Worm (Caenorhabditis elegans) whole organism, late embryonic: Measurements from ENCODE around the gene ZC204.17.
"Not testable (repeated sequence)": the region's sequence is repeated elsewhere in the genome, so short reads cannot be mapped to it uniquely, and the experiment has no call there.

Source experiments
- C38D4.7 ChIP-seq: fragments of 200-800 bp; sonication (Bioruptor generic); optimal IDR thresholded peaks from 2 replicates; lab custom pipeline; 2018; ENCODE audit warnings: mild to moderate bottlenecking, missing genetic modification characterization, moderate library complexity, missing compliant biosample characterization
- K02D7.2 ChIP-seq: sonication (generic microtip); optimal IDR thresholded peaks from 2 replicates; lab custom pipeline; 2017; ENCODE audit warnings: mild to moderate bottlenecking, missing genetic modification characterization, missing compliant biosample characterization
- T23F11.4 ChIP-seq: fragments of 200-800 bp; sonication (Bioruptor generic); optimal IDR thresholded peaks from 2 replicates; lab custom pipeline; 2018; ENCODE audit warnings: mild to moderate bottlenecking, missing genetic modification characterization, missing compliant biosample characterization
- Y22D7AL.16 ChIP-seq: sonication (generic microtip); optimal IDR thresholded peaks from 2 replicates; lab custom pipeline; 2016; ENCODE audit warnings: missing genetic modification characterization, missing compliant biosample characterization
- ceh-18 ChIP-seq: sonication (generic microtip); optimal IDR thresholded peaks from 2 replicates; lab custom pipeline; 2016; ENCODE audit warnings: missing genetic modification characterization, missing compliant biosample characterization
- ceh-19 ChIP-seq: fragments of 200-800 bp; sonication (Bioruptor generic); optimal IDR thresholded peaks from 2 replicates; lab custom pipeline; 2018; ENCODE audit warnings: mild to moderate bottlenecking, missing genetic modification characterization, missing compliant biosample characterization
- ceh-30 ChIP-seq: fragments of 150-350 bp; optimal IDR thresholded peaks from 2 replicates; lab custom pipeline; 2014; ENCODE audit warnings: missing biosample characterization, missing genetic modification characterization
- ceh-31 ChIP-seq: sonication (generic microtip); optimal IDR thresholded peaks from 2 replicates; lab custom pipeline; 2016; ENCODE audit warnings: missing genetic modification characterization, missing compliant biosample characterization
- ceh-45 ChIP-seq: fragments of 200-800 bp; sonication (Bioruptor generic); IDR thresholded peaks from 2 replicates; pipeline ENCODE4 v1.3.6; 2022; ENCODE audit warnings: missing genetic modification reagents, missing genetic modification characterization, missing compliant biosample characterization
- ceh-6 ChIP-seq: fragments of 200-800 bp; sonication (Bioruptor generic); optimal IDR thresholded peaks from 2 replicates; lab custom pipeline; 2018; ENCODE audit warnings: mild to moderate bottlenecking, missing genetic modification characterization, missing compliant biosample characterization
- ceh-9 ChIP-seq: sonication (generic microtip); optimal IDR thresholded peaks from 2 replicates; lab custom pipeline; 2016; ENCODE audit warnings: mild to moderate bottlenecking, missing genetic modification characterization, inconsistent platforms, missing compliant biosample characterization
- che-1 ChIP-seq: sonication (generic microtip); optimal IDR thresholded peaks from 2 replicates; lab custom pipeline; 2016; ENCODE audit warnings: mild to moderate bottlenecking, missing genetic modification characterization, missing compliant biosample characterization
- dve-1 ChIP-seq: sonication (generic microtip); optimal IDR thresholded peaks from 2 replicates; lab custom pipeline; 2017; ENCODE audit warnings: antibody characterized with exemption, mild to moderate bottlenecking, missing genetic modification characterization, missing compliant biosample characterization
- elt-2 ChIP-seq: sonication (generic microtip); optimal IDR thresholded peaks from 2 replicates; lab custom pipeline; 2016; ENCODE audit warnings: missing genetic modification reagents, missing genetic modification characterization, missing compliant biosample characterization
- fkh-10 ChIP-seq: fragments of 150-350 bp; optimal IDR thresholded peaks from 2 replicates; lab custom pipeline; 2014; ENCODE audit warnings: missing biosample characterization, missing genetic modification reagents, missing genetic modification characterization
- fkh-6 ChIP-seq: sonication (generic microtip); optimal IDR thresholded peaks from 2 replicates; lab custom pipeline; 2016; ENCODE audit warnings: missing genetic modification characterization, missing compliant biosample characterization
- hlh-13 ChIP-seq: fragments of 200-800 bp; sonication (Bioruptor generic); optimal IDR thresholded peaks from 2 replicates; lab custom pipeline; 2018; ENCODE audit warnings: mild to moderate bottlenecking, missing genetic modification characterization, missing compliant biosample characterization
- hlh-30 ChIP-seq: sonication (generic microtip); optimal IDR thresholded peaks from 2 replicates; lab custom pipeline; 2017; ENCODE audit warnings: antibody characterized with exemption, missing genetic modification characterization, missing compliant biosample characterization; ENCODE audit not compliant: insufficient read depth
- hlh-8 ChIP-seq: sonication (generic microtip); optimal IDR thresholded peaks from 2 replicates; lab custom pipeline; 2016; ENCODE audit warnings: missing genotype, missing genetic modification characterization, missing compliant biosample characterization
- mec-3 ChIP-seq: sonication (generic microtip); optimal IDR thresholded peaks from 2 replicates; lab custom pipeline; 2016; ENCODE audit warnings: borderline replicate concordance, missing genetic modification characterization, missing compliant biosample characterization
- odd-2 ChIP-seq: sonication (generic microtip); optimal IDR thresholded peaks from 2 replicates; lab custom pipeline; 2017; ENCODE audit warnings: antibody characterized with exemption, mild to moderate bottlenecking, missing genetic modification characterization, missing compliant biosample characterization
- pat-9 ChIP-seq: fragments of 200-800 bp; sonication (Bioruptor generic); optimal IDR thresholded peaks from 2 replicates; lab custom pipeline; 2018; ENCODE audit warnings: mild to moderate bottlenecking, missing genetic modification characterization, moderate library complexity, missing compliant biosample characterization
- pha-2 ChIP-seq: sonication (generic microtip); optimal IDR thresholded peaks from 2 replicates; lab custom pipeline; 2017; ENCODE audit warnings: mild to moderate bottlenecking, missing genetic modification characterization, missing compliant biosample characterization
- pqm-1 ChIP-seq: sonication (generic microtip); optimal IDR thresholded peaks from 2 replicates; lab custom pipeline; 2016; ENCODE audit warnings: missing genetic modification characterization, missing compliant biosample characterization
- pros-1 ChIP-seq: fragments of 150-350 bp; optimal IDR thresholded peaks from 2 replicates; lab custom pipeline; 2014; ENCODE audit warnings: missing biosample characterization, missing genetic modification reagents, missing genetic modification characterization
- ref-2 ChIP-seq: sonication (generic microtip); optimal IDR thresholded peaks from 2 replicates; lab custom pipeline; 2016; ENCODE audit warnings: missing genetic modification characterization, missing compliant biosample characterization
- rnt-1 ChIP-seq: sonication (generic microtip); optimal IDR thresholded peaks from 2 replicates; lab custom pipeline; 2016; ENCODE audit warnings: missing genetic modification characterization, missing compliant biosample characterization
- sdc-2 ChIP-seq: sonication (generic microtip); optimal IDR thresholded peaks from 2 replicates; lab custom pipeline; 2016; ENCODE audit warnings: missing genotype, missing genetic modification characterization, missing compliant biosample characterization
- sox-2 ChIP-seq: fragments of 200-800 bp; sonication (Bioruptor generic); IDR thresholded peaks from 2 replicates; pipeline ENCODE4 v1.3.6; 2022; ENCODE audit warnings: missing genetic modification reagents, missing genetic modification characterization, missing compliant biosample characterization
- tbx-2 ChIP-seq: sonication (generic microtip); optimal IDR thresholded peaks from 2 replicates; lab custom pipeline; 2016; ENCODE audit warnings: missing genetic modification characterization, missing compliant biosample characterization

ZC204.17 gene

ce11 chrII:1666025-1666424, 19.9 kb upstream of the ZC204.17 start, which contains the start of gene srlf-29:
TSS of gene srlf-29 (plus strand) at chrII:1666325.
- TF ChIP-seq pros-1 (tag; lab: Kevin White, UChicago) (no peak), pqm-1 (tag; lab: Kevin White, UChicago) (no peak), mec-3 (tag; lab: Kevin White, UChicago) (no peak), ref-2 (tag; lab: Kevin White, UChicago) (no peak), sox-2 (GFP tag; lab: Robert Waterston, UW) (no peak), ceh-18 (tag; lab: Kevin White, UChicago) (no peak), dve-1 (tag; lab: Kevin White, UChicago) (no peak), rnt-1 (tag; lab: Kevin White, UChicago) (no peak), ceh-19 (GFP tag; lab: Kevin White, UChicago) (no peak), hlh-8 (tag; lab: Kevin White, UChicago) (no peak), ceh-30 (no peak), pha-2 (tag; lab: Kevin White, UChicago) (no peak), odd-2 (tag; lab: Kevin White, UChicago) (no peak), pat-9 (no peak), Y22D7AL.16 (tag; lab: Kevin White, UChicago) (no peak), fkh-10 (GFP tag; lab: Kevin White, UChicago) (no peak)
- TF ChIP-seq, all 69 proteins: peak for 0

- peak; percentile 25 for TF ChIP-seq ref-2 (tag; lab: Kevin White, UChicago)
- TF ChIP-seq hlh-8 (tag; lab: Kevin White, UChicago): no peak
- peak; percentile 15 for TF ChIP-seq tbx-2 (tag; lab: Kevin White, UChicago)
- TF ChIP-seq elt-2 (tag; lab: Kevin White, UChicago): peak; percentile 40
- TF ChIP-seq ceh-9 (tag; lab: Kevin White, UChicago): no peak
- TF ChIP-seq hlh-30 (tag; lab: Kevin White, UChicago): peak; percentile 42
Measured at ce11 chrII:1663516-1663915, 17.4 kb upstream of the ZC204.17 start, which contains the start of gene duxl-1. TSS of gene duxl-1 (plus strand) at chrII:1663699.

DNA sequence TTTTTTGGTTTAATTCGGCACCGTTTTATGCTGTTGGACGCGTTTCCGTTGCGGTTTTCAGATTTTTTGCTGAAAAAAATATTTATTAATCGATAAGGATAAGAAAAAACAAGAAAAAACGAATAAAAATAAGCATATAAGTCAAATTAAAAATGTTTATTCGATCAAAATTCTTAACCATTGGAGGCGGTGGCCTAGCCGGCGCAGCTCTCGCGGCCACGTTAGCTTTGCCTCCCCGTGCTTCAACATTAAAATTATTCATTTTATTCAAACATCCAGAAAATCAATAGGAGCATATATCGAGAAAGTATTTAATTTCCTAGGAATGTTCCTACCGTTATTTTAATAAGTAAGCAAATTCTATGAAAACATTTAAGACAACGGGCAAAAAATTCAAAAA, 16.8 kb upstream of the ZC204.17 start, which contains the start of gene ZC204.14:
Gene ZC204.14 (minus strand): TSS at position 69 of the 400 bp plus-strand sequence.
- TF ChIP-seq che-1 (tag; lab: Kevin White, UChicago): no peak
- no peak for TF ChIP-seq ceh-19 (GFP tag; lab: Kevin White, UChicago)
- TF ChIP-seq odd-2 (tag; lab: Kevin White, UChicago): no peak
- no peak for TF ChIP-seq ceh-31
- TF ChIP-seq sdc-2 (tag; lab: Kevin White, UChicago): no peak
- no peak for TF ChIP-seq ceh-6 (GFP tag; lab: Kevin White, UChicago)
- TF ChIP-seq ceh-45: no peak
- TF ChIP-seq dve-1 (tag; lab: Kevin White, UChicago): no peak
- TF ChIP-seq pha-2 (tag; lab: Kevin White, UChicago): no peak
- no peak for TF ChIP-seq tbx-2 (tag; lab: Kevin White, UChicago)
- TF ChIP-seq hlh-30 (tag; lab: Kevin White, UChicago): no peak
- no peak for TF ChIP-seq K02D7.2 (tag; lab: Kevin White, UChicago)
- no peak for TF ChIP-seq pros-1 (tag; lab: Kevin White, UChicago)
- TF ChIP-seq T23F11.4 (GFP tag; lab: Kevin White, UChicago): no peak
- TF ChIP-seq fkh-6 (tag; lab: Kevin White, UChicago): no peak
- TF ChIP-seq Y22D7AL.16 (tag; lab: Kevin White, UChicago): no peak
- TF ChIP-seq C38D4.7 (GFP tag; lab: Kevin White, UChicago): no peak
- TF ChIP-seq, all 69 proteins: peak for 0

- not testable (repeated sequence) for TF ChIP-seq hlh-13 (GFP tag; lab: Kevin White, UChicago); dve-1 (tag; lab: Kevin White, UChicago); ref-2 (tag; lab: Kevin White, UChicago)
Measured at ce11 chrII:1660888-1661287, 14.8 kb upstream of the ZC204.17 start, which contains the start of gene ZC204.13. TSS of gene ZC204.13 (minus strand) at chrII:1660988.

- TF ChIP-seq elt-2 (tag; lab: Kevin White, UChicago): peak; percentile 16
Measured at ce11 chrII:1659729-1660128, 13.6 kb upstream of the ZC204.17 start.
